Worm (Caenorhabditis elegans): ENCODE results near the gene F11E6.6.

F11E6.6 gene

ce11 chrIV:17441260-17441659 lies 24.5 kb downstream of the F11E6.6 start:
- TF ChIP-seq ztf-11 (tag; optimal IDR thresholded peaks at IDR 0.05) (no peak), lin-13 (tag; optimal IDR thresholded peaks at IDR 0.05) (no peak), hlh-1 (tag; optimal IDR thresholded peaks at IDR 0.05) (no peak), drap-1 (GFP tag; optimal IDR thresholded peaks at IDR 0.05) (no peak), nhr-12 (tag; optimal IDR thresholded peaks at IDR 0.05) (no peak), ceh-43 (GFP tag; optimal IDR thresholded peaks at IDR 0.05) (no peak)

- no peak for TF ChIP-seq nhr-28 (tag; optimal IDR thresholded peaks at IDR 0.05)
- no peak for TF ChIP-seq elt-3 (tag; optimal IDR thresholded peaks at IDR 0.05)
- TF ChIP-seq ceh-43 (GFP tag; optimal IDR thresholded peaks at IDR 0.05), result no peak
- no peak for TF ChIP-seq bed-3 (GFP tag; optimal IDR thresholded peaks at IDR 0.05)
- no peak for TF ChIP-seq ces-1 (GFP tag; optimal IDR thresholded peaks at IDR 0.05)
- no peak for TF ChIP-seq ceh-39 (tag; optimal IDR thresholded peaks at IDR 0.05)
- TF ChIP-seq unc-120 (tag; optimal IDR thresholded peaks at IDR 0.05; ENCODE audit: poor library complexity, severe bottlenecking), result no peak
- TF ChIP-seq unc-39 (tag; optimal IDR thresholded peaks at IDR 0.05), result no peak
- TF ChIP-seq mab-5 (tag; optimal IDR thresholded peaks at IDR 0.05), result no peak
- no peak for TF ChIP-seq lin-32 (GFP tag; optimal IDR thresholded peaks at IDR 0.05)
- no peak for TF ChIP-seq zip-8 (tag; optimal IDR thresholded peaks at IDR 0.05)
- TF ChIP-seq drap-1 (GFP tag; optimal IDR thresholded peaks at IDR 0.05), result no peak
These were observed 25.4 kb downstream of the F11E6.6 start, which contains the start of gene F08A7.1 for ce11 chrIV:17440417-17440816. F08A7.1 (plus strand) TSS chrIV:17440607.

- no peak for TF ChIP-seq tbx-8 (GFP tag; optimal IDR thresholded peaks at IDR 0.05)
- no peak for TF ChIP-seq pha-4 (tag; optimal IDR thresholded peaks at IDR 0.05)
- no peak for TF ChIP-seq nhr-12 (tag; optimal IDR thresholded peaks at IDR 0.05)
- TF ChIP-seq unc-62 (GFP tag; optimal IDR thresholded peaks at IDR 0.05), result no peak
These were observed 25.8 kb downstream of the F11E6.6 start, which contains the start of gene C06A12.19 for ce11 chrIV:17440001-17440400. C06A12.19 (minus strand) TSS chrIV:17440101.

- TF ChIP-seq unc-39 (tag; optimal IDR thresholded peaks at IDR 0.05), result no peak
These were observed 28.7 kb downstream of the F11E6.6 start, which contains the start of gene C06A12.8 for ce11 chrIV:17437038-17437437. C06A12.8 (plus strand) TSS chrIV:17437338.

ce11 chrIV:17436552-17436951 lies 29.2 kb downstream of the F11E6.6 start, which contains the start of gene gcy-27:
gcy-27 (minus strand) TSS chrIV:17436652.
- TF ChIP-seq elt-1 (tag; optimal IDR thresholded peaks at IDR 0.05; ENCODE audit: borderline replicate concordance, insufficient read depth), result no peak
- no peak for TF ChIP-seq elt-3 (tag; optimal IDR thresholded peaks at IDR 0.05)
- TF ChIP-seq cnd-1 (tag; optimal IDR thresholded peaks at IDR 0.05), result no peak
- TF ChIP-seq drap-1 (GFP tag; optimal IDR thresholded peaks at IDR 0.05), result no peak
- TF ChIP-seq ceh-83 (GFP tag; optimal IDR thresholded peaks at IDR 0.05), result no peak
- no peak for TF ChIP-seq unc-62 (GFP tag; optimal IDR thresholded peaks at IDR 0.05)
- TF ChIP-seq flh-1 (GFP tag; optimal IDR thresholded peaks at IDR 0.05), result no peak
- no peak for TF ChIP-seq ceh-43 (GFP tag; optimal IDR thresholded peaks at IDR 0.05)
- no peak for TF ChIP-seq tbx-8 (GFP tag; optimal IDR thresholded peaks at IDR 0.05)
- TF ChIP-seq ces-1 (GFP tag; optimal IDR thresholded peaks at IDR 0.05), result no peak

ce11 chrIV:17435228-17435627 lies 30.6 kb downstream of the F11E6.6 start:
- TF ChIP-seq drap-1 (GFP tag; optimal IDR thresholded peaks at IDR 0.05) (no peak), nhr-28 (tag; optimal IDR thresholded peaks at IDR 0.05) (no peak), unc-62 (GFP tag; optimal IDR thresholded peaks at IDR 0.05) (no peak), flh-1 (GFP tag; optimal IDR thresholded peaks at IDR 0.05) (no peak), blmp-1 (tag; optimal IDR thresholded peaks at IDR 0.05) (no peak), pha-4 (tag; optimal IDR thresholded peaks at IDR 0.05) (no peak)

- no peak for TF ChIP-seq nhr-2 (tag; optimal IDR thresholded peaks at IDR 0.05)
- TF ChIP-seq mls-2 (tag; optimal IDR thresholded peaks at IDR 0.05), result no peak
- no peak for TF ChIP-seq sptf-1 (tag; optimal IDR thresholded peaks at IDR 0.05)
- no peak for TF ChIP-seq drap-1 (GFP tag; optimal IDR thresholded peaks at IDR 0.05)
- no peak for TF ChIP-seq ceh-83 (GFP tag; optimal IDR thresholded peaks at IDR 0.05)
- no peak for TF ChIP-seq sem-2 (GFP tag; optimal IDR thresholded peaks at IDR 0.05)
- no peak for TF ChIP-seq lin-32 (GFP tag; optimal IDR thresholded peaks at IDR 0.05)
- TF ChIP-seq ham-2 (GFP tag; optimal IDR thresholded peaks at IDR 0.05), result no peak
- TF ChIP-seq blmp-1 (tag; optimal IDR thresholded peaks at IDR 0.05), result no peak
- no peak for TF ChIP-seq elt-3 (tag; optimal IDR thresholded peaks at IDR 0.05)
- no peak for TF ChIP-seq snpc-4 (tag; optimal IDR thresholded peaks at IDR 0.05)
- no peak for TF ChIP-seq lin-13 (tag; optimal IDR thresholded peaks at IDR 0.05)
- TF ChIP-seq ceh-43 (GFP tag; optimal IDR thresholded peaks at IDR 0.05), result no peak
- TF ChIP-seq bed-3 (GFP tag; optimal IDR thresholded peaks at IDR 0.05), result no peak
- no peak for TF ChIP-seq lsy-2 (tag; optimal IDR thresholded peaks at IDR 0.05)
These were observed 33.5 kb downstream of the F11E6.6 start for ce11 chrIV:17432223-17432826.
